Fruit fly (Drosophila melanogaster): ENCODE results near the gene trx.

Gene trx

DNA sequence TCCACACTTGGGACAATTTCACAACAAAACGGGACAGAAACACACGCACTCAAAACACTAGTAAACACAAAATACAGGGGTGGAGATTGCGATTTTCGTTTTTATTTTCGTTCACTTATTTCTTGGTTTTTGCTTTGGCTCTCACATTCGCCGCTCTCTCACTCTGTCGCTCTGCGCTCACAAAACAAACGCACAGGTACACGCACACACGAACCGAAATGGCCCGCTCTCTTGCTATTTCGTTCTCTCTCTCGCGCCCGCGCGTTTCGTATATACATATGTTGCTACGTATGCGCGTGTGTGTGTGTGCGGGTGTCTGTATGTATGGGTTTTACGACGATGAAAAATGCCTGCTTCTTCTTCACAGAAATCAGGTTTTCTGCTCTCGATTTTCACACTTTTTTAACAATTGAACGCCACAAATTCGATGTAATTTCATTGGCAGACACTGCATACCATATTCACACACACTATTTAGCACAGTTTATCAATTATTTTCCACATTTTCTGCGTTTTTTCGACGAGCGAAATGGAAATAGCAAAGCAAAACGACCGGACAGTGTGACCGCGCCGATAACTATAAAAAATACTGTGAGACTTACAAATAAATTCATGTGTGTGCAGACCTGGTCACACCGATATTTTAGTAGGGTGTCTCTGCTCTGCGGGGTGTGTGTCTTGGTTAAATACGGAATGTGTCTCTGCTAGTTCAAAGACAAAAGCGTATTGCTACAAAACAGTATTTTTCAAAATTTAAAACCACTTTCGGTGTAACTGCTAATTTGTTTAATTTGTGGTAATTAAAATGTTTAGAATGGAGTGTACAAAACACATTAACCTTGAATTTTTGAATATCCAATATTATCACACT is at the start of gene trx:
Gene trx, minus strand, starts transcription at position 584 of the 871 bp plus-strand sequence.
- TF ChIP-seq h (optimal IDR thresholded peaks at IDR 0.05) (no peak), insv (optimal IDR thresholded peaks at IDR 0.05) (no peak), psq (optimal IDR thresholded peaks at IDR 0.05) (no peak), ttk (optimal IDR thresholded peaks at IDR 0.05) (no peak)

DNA sequence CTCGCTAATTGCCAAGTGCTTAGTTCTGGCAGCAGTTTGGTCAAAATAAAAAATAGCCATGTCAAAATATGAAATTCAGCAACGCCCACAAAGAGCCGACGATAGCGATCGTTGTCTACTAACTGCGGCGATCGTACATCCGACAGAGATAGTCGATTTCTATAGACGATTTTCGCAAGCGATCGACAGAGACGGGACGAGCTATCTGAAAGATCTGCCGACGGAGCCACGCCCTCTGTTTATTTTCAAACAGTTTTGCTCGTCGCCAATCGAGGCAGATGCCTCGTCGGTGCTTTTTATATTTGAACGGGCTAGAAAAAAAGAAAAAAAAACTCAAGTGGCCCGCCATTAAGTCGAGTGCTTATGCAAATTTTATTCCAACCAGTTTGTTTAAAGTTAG is 48.8 kb upstream of the trx start:
- TF ChIP-seq ttk (optimal IDR thresholded peaks at IDR 0.05) (no peak), insv (optimal IDR thresholded peaks at IDR 0.05) (no peak), Sin3A (optimal IDR thresholded peaks at IDR 0.05) (no peak), psq (optimal IDR thresholded peaks at IDR 0.05) (no peak), Myc (optimal IDR thresholded peaks at IDR 0.05) (no peak), h (optimal IDR thresholded peaks at IDR 0.05) (no peak)

dm6 chr3R:14332735-14333134 is 46.0 kb upstream of the trx start:
- no peak for TF ChIP-seq h (optimal IDR thresholded peaks at IDR 0.05)
- no peak for TF ChIP-seq psq (optimal IDR thresholded peaks at IDR 0.05)
- no peak for TF ChIP-seq Myc (optimal IDR thresholded peaks at IDR 0.05)
- no peak for TF ChIP-seq insv (optimal IDR thresholded peaks at IDR 0.05)
- TF ChIP-seq Sin3A (optimal IDR thresholded peaks at IDR 0.05) = no peak
- no peak for TF ChIP-seq ttk (optimal IDR thresholded peaks at IDR 0.05)

dm6 chr3R:14331474-14331873 is 44.8 kb upstream of the trx start:
- TF ChIP-seq ttk (optimal IDR thresholded peaks at IDR 0.05) (no peak), h (optimal IDR thresholded peaks at IDR 0.05) (no peak)

DNA sequence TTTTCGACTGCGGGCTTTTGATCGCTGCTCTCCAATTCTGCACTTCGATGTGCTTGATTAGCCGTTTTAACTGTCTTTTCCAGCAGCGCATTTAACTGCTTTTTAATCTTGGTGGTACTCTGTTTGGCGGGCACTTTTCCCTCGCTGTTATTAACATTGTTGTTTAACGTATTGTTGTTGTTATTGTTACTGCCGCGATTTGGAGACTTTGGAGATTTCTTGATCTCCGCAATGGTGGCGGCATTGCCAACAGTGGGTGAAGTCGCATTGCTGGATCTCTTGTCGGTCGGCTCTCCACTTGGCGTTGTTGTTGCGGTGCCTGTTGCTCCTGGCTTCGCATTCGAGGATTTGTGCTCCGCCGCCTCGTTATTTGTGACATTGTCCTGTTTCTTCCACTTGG is 44.0 kb upstream of the trx start:
- TF ChIP-seq ttk (optimal IDR thresholded peaks at IDR 0.05) (no peak), h (optimal IDR thresholded peaks at IDR 0.05) (no peak), Myc (optimal IDR thresholded peaks at IDR 0.05) (no peak), Sin3A (optimal IDR thresholded peaks at IDR 0.05) (no peak), insv (optimal IDR thresholded peaks at IDR 0.05) (no peak), psq (optimal IDR thresholded peaks at IDR 0.05) (no peak)

DNA sequence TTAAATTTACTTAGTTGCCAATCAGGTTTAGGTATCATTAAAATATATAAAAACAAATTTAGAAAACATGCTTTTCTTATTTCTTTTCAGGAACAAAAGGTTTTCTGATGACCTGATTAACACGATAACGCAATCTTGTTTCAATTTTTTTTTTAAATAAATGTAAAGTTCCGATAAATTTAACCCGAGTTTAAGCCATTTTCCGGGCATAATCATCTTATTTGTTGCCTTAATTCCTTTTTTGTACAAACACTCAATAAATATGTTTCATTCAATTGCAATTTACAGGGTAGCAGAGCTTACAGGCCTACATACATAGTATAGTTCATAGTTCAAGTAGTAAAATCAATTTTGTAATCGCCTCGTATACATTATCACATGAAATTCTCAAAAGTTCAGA is 42.8 kb upstream of the trx start:
- TF ChIP-seq h (optimal IDR thresholded peaks at IDR 0.05) (no peak), ttk (optimal IDR thresholded peaks at IDR 0.05) (no peak), Myc (optimal IDR thresholded peaks at IDR 0.05) (no peak), Sin3A (optimal IDR thresholded peaks at IDR 0.05) (no peak), psq (optimal IDR thresholded peaks at IDR 0.05) (no peak), insv (optimal IDR thresholded peaks at IDR 0.05) (no peak)

DNA sequence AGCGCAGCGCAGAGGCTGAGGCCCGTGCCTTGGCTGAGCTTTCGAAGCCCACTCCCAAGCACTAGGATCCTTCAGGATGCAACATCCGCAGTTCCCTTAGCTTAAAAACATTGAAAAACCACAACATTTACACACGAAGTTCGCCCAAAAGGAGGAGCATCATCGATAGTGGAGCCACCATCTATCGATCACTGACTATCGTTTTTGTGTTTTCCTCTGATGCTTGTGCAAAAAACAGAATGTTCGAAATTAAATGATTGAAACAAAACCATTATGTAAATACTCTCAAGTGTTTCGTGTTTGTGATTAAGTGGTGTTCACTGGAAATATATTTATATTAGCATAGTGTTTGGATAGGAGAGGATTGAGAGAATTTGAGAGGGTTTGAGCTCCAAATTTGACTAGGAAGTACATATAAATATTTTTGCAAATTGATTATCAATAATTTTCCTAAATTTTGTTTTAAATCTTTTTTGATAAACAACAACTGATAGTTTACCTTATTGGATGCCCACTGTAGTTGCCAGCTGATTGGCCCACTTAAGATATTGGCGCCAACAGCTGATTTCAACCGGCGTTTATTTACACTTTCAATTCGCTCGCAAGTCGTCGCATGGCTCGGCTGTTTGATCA is 40.9 kb upstream of the trx start, which contains the start of gene spn-B:
Gene spn-B, plus strand, starts transcription at position 580 of the 633 bp plus-strand sequence.
- no peak for TF ChIP-seq Myc (optimal IDR thresholded peaks at IDR 0.05)

DNA sequence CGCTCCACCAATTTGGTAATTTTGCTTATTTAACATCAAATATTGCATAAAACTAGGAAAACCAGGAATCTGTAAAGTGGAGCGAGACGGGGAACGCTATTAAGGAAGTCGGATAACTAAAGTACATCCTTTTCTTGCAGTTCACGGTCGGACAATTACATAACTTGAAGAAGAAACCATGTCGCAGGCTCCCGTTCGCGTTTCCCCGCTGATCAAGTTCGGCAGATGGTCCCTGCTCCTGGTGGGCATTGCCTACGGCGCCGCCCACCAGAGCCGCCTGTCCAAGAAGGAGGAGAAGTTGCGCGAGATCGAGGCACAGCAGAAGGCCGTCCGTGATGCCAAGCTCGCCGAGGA is 40.4 kb upstream of the trx start:
- TF ChIP-seq Myc (optimal IDR thresholded peaks at IDR 0.05) (no peak), psq (optimal IDR thresholded peaks at IDR 0.05) (no peak), insv (optimal IDR thresholded peaks at IDR 0.05) (no peak), h (optimal IDR thresholded peaks at IDR 0.05) (no peak), Sin3A (optimal IDR thresholded peaks at IDR 0.05) (no peak), ttk (optimal IDR thresholded peaks at IDR 0.05) (no peak)

- TF ChIP-seq Sin3A (optimal IDR thresholded peaks at IDR 0.05) (no peak), psq (optimal IDR thresholded peaks at IDR 0.05) (no peak), insv (optimal IDR thresholded peaks at IDR 0.05) (no peak), h (optimal IDR thresholded peaks at IDR 0.05) (no peak), Myc (optimal IDR thresholded peaks at IDR 0.05) (no peak), ttk (optimal IDR thresholded peaks at IDR 0.05) (no peak)
Measured at dm6 chr3R:14326250-14327112, 39.8 kb upstream of the trx start, which contains the start of the genes Afti and ATPsynE. TSS of gene Afti (minus strand) at chr3R:14326689. TSS of gene ATPsynE (plus strand) at chr3R:14326947.

DNA sequence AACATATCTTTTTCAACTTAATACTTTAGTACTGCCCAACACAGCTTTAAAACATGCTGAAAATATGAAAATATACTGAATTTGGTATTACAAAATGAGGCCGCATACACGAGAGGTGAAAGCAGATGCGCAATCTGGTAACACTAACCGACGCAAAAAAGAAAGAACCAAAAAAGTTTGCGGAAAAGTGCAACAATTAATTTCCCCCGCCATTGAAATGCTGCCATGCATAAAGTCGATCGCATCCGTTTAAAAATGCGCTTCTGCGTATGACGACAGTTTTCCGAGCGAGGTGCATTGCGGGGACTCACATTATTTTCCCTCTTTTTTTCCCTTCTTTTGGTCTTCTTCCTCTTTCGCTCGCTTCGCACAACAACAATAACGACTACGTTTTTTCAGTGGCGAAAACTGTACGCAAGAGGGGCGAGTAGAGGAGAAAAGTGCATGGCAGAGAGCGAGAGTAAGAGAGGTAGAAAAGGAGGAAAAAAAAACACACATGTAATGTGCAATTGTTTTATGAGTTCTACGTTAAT is 29.3 kb upstream of the trx start, which contains the start of gene Set8:
Gene Set8, plus strand, starts transcription at position 127 of the 533 bp plus-strand sequence.
- TF ChIP-seq h (optimal IDR thresholded peaks at IDR 0.05) (no peak), psq (optimal IDR thresholded peaks at IDR 0.05) (no peak), Sin3A (optimal IDR thresholded peaks at IDR 0.05) (no peak), insv (optimal IDR thresholded peaks at IDR 0.05) (no peak)

DNA sequence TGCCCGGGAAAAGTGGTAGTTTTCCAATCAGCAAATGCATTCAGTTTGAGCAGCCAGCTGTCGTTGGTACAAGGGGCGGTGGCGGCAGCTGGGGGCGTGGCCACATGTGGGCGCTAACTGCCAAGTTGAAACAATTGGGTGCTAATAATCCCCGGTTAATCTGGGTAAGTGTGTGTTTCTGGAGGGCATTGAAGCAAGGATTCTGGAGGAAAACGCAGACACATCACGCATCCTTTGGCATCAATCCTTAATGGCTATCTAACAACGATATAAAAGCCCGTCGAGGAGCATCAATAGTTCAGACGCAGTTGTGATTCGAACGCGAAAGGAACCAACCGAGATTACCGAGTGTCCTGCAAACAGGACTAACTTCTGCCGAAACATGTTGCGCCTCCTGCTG is 27.9 kb upstream of the trx start, which contains the start of gene Crz:
Gene Crz, plus strand, starts transcription at position 301 of the 400 bp plus-strand sequence.
- TF ChIP-seq ttk (optimal IDR thresholded peaks at IDR 0.05) = no peak
- no peak for TF ChIP-seq Sin3A (optimal IDR thresholded peaks at IDR 0.05)
- no peak for TF ChIP-seq psq (optimal IDR thresholded peaks at IDR 0.05)
- no peak for TF ChIP-seq insv (optimal IDR thresholded peaks at IDR 0.05)
- no peak for TF ChIP-seq h (optimal IDR thresholded peaks at IDR 0.05)
- TF ChIP-seq Myc (optimal IDR thresholded peaks at IDR 0.05) = no peak

- TF ChIP-seq Sin3A (optimal IDR thresholded peaks at IDR 0.05) (no peak), insv (optimal IDR thresholded peaks at IDR 0.05) (no peak), psq (optimal IDR thresholded peaks at IDR 0.05) (no peak), Myc (optimal IDR thresholded peaks at IDR 0.05) (no peak), h (optimal IDR thresholded peaks at IDR 0.05) (no peak), ttk (optimal IDR thresholded peaks at IDR 0.05) (no peak)
Measured at dm6 chr3R:14311027-14311426, 24.3 kb upstream of the trx start.

All from Kc167 (cell line).